Worm (Caenorhabditis elegans): Measurements from ENCODE around the gene mlc-7.

mlc-7 gene

ce11 chrIII:13717505-13717904 lies 33.7 kb upstream of the mlc-7 start:
- TF ChIP-seq athp-1 (tag; optimal IDR thresholded peaks at IDR 0.05) (no peak), mcd-1 (GFP tag; IDR thresholded peaks at IDR 0.05) (peak; percentile 31; the same call in 1 of the 2 replicates), K12H6.12 (tag; optimal IDR thresholded peaks at IDR 0.05) (peak; percentile 8), let-607 (tag; optimal IDR thresholded peaks at IDR 0.05) (no peak), T07F8.4 (tag; optimal IDR thresholded peaks at IDR 0.05) (no peak), Y53F4B.3 (GFP tag; IDR thresholded peaks at IDR 0.05) (no peak), F33H1.4 (GFP tag; IDR thresholded peaks at IDR 0.05) (no peak), chd-7 (tag; optimal IDR thresholded peaks at IDR 0.05) (peak; percentile 19), lin-26 (GFP tag; IDR thresholded peaks at IDR 0.05) (0 out of 2 replicates have a peak, but pooled peaks have one; percentile 15), unc-62 (GFP tag; optimal IDR thresholded peaks at IDR 0.05) (no peak), zfh-2 (GFP tag; conservative IDR thresholded peaks at IDR 0.05) (peak; percentile 65), madf-8 (GFP tag; conservative IDR thresholded peaks at IDR 0.05) (no peak), repo-1 (tag; optimal IDR thresholded peaks at IDR 0.05) (no peak), nfya-1 (tag; optimal IDR thresholded peaks at IDR 0.05; ENCODE audit: borderline replicate concordance, insufficient read depth) (no peak), lsy-27 (tag; optimal IDR thresholded peaks at IDR 0.05; ENCODE audit: borderline replicate concordance, insufficient read depth) (no peak), nhr-179 (tag; optimal IDR thresholded peaks at IDR 0.05) (no peak), hsf-1 (GFP tag; IDR thresholded peaks at IDR 0.05) (no peak), F10E7.11 (tag; optimal IDR thresholded peaks at IDR 0.05) (no peak), pha-4 (tag; optimal IDR thresholded peaks at IDR 0.05) (no peak), snpc-1.1 (tag; optimal IDR thresholded peaks at IDR 0.05; ENCODE audit: insufficient read depth) (no peak), sdz-38 (tag; optimal IDR thresholded peaks at IDR 0.05) (no peak), B0261.1 (tag; optimal IDR thresholded peaks at IDR 0.05) (no peak), pbrm-1 (GFP tag; IDR thresholded peaks at IDR 0.05) (0 out of 2 replicates have a peak, but pooled peaks have one; percentile 35), hmg-20 (GFP tag; IDR thresholded peaks at IDR 0.05) (no peak), ztf-28 (GFP tag; IDR thresholded peaks at IDR 0.05) (no peak), K11D2.4 (GFP tag; IDR thresholded peaks at IDR 0.05) (0 out of 2 replicates have a peak, but pooled peaks have one; percentile 24), rpc-1 (optimal IDR thresholded peaks at IDR 0.05) (no peak), rpc-1 (tag; optimal IDR thresholded peaks at IDR 0.05) (no peak), lir-1 (GFP tag; conservative IDR thresholded peaks at IDR 0.05) (no peak), sea-2 (GFP tag; IDR thresholded peaks at IDR 0.05) (no peak), F39B2.1 (GFP tag; IDR thresholded peaks at IDR 0.05) (no peak), ceh-27 (GFP tag; optimal IDR thresholded peaks at IDR 0.05) (peak; percentile 41), nfyb-1 (GFP tag; IDR thresholded peaks at IDR 0.05) (peak; percentile 62; the same call in 1 of the 2 replicates), F57C9.4 (tag; optimal IDR thresholded peaks at IDR 0.05) (no peak), ztf-6 (GFP tag; IDR thresholded peaks at IDR 0.05) (no peak), ztf-18 (tag; optimal IDR thresholded peaks at IDR 0.05) (no peak), attf-5 (GFP tag; optimal IDR thresholded peaks at IDR 0.05) (peak; percentile 10), madf-6 (GFP tag; IDR thresholded peaks at IDR 0.05) (no peak; the same call in 1 of the 2 replicates), cebp-1 (GFP tag; IDR thresholded peaks at IDR 0.05) (no peak), cebp-1 (tag; optimal IDR thresholded peaks at IDR 0.05) (peak; percentile 42), hmg-1.2 (GFP tag; IDR thresholded peaks at IDR 0.05) (peak; percentile 78; the same call in 1 of the 2 replicates), lin-35 (GFP tag; optimal IDR thresholded peaks at IDR 0.05) (no peak), C17E4.6 (GFP tag; IDR thresholded peaks at IDR 0.05) (no peak), rcor-1 (GFP tag; IDR thresholded peaks at IDR 0.05) (0 out of 2 replicates have a peak, but pooled peaks have one; percentile 39)
